Fruit fly (Drosophila melanogaster): ENCODE data around the gene CG11600.
A peak's percentile ranks its signal among the peaks of the same experiment; 100 is the strongest.

DNA sequence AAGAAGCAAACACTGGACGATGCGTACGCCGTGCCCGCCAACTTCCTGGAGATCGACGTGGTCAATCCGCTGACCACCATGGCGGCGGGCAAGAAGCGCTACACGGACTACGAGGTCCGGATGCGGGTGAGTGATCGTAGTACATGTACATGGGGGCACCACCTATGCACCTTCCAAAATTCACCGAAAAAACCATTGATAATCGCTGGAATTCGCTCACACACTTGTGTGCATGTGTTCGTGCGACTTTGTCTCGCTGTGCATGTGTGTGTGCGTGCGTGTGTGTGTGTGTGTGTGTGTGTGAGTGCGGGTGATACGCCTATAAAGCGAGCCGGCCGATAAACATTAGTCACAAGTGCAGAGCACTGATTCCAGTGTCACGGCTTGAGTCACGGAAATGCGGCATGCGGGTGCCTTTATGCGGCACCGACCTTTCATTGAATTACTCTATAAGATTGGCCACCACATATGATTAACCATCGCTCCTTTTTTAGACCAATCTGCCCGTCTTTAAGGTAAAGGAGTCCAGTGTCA is 7.9 kb upstream of the CG11600 start:
- TF ChIP-seq jim (GFP tag; optimal IDR thresholded peaks at IDR 0.05) (no peak), CrebA (GFP tag; optimal IDR thresholded peaks at IDR 0.05; ENCODE audit: borderline replicate concordance) (no peak), h (GFP tag; optimal IDR thresholded peaks at IDR 0.05) (no peak), pan (optimal IDR thresholded peaks at IDR 0.05) (no peak), fru (GFP tag; optimal IDR thresholded peaks at IDR 0.05) (no peak), Myc (optimal IDR thresholded peaks at IDR 0.05) (no peak), lola (GFP tag; optimal IDR thresholded peaks at IDR 0.05) (no peak), N (GFP tag; optimal IDR thresholded peaks at IDR 0.05) (no peak), Rel (GFP tag; optimal IDR thresholded peaks at IDR 0.05) (no peak), Rel (tag; optimal IDR thresholded peaks at IDR 0.05) (peak; percentile 89), br (GFP tag; optimal IDR thresholded peaks at IDR 0.05) (no peak), Abd-B (GFP tag; optimal IDR thresholded peaks at IDR 0.05) (peak; percentile 23), usp (GFP tag; optimal IDR thresholded peaks at IDR 0.05) (no peak), Hr83 (GFP tag; optimal IDR thresholded peaks at IDR 0.05; ENCODE audit: poor library complexity, severe bottlenecking) (no peak), rgr (GFP tag; optimal IDR thresholded peaks at IDR 0.05) (no peak)

Measured in whole organism, wandering third instar larva.